Fruit fly (Drosophila melanogaster) ovary, adult (tissue): ENCODE data around the gene CG5139.

ENCODE experiments used
- CG17801 ChIP-seq: fragments of 200-800 bp; optimal IDR thresholded peaks from 2 replicates; lab custom pipeline; 2019; ENCODE audit warnings: missing biosample characterization, mild to moderate bottlenecking, missing genetic modification characterization, moderate library complexity; ENCODE audit not compliant: partially characterized antibody

The CG5139 gene

DNA sequence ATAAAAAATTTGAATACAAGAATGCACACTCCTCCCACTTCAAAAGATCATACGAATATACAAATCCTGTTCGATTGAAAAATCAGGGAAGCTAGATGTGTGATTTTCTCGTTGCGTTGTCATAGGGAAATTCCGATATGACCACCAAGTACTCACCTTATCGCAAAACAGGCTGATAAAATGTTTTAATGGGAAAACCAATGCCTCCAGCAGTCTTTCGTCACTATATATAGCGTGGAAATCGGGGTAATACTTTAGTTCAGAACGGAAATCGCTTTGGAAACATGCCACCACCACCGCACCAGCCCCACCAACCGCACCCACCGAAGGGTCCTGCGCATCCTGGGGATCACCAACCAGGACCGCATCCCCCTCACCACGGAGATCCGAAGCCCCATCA, at the start of gene CG5139, which contains the start of gene CG43348:
CG5139 (minus strand) TSS at position 101 of the 400 bp plus-strand sequence.
CG43348 (plus strand) TSS at position 247 of the 400 bp plus-strand sequence.
- TF ChIP-seq CG17801 (GFP tag; lab: Kevin White, UChicago): no peak

- TF ChIP-seq CG17801 (GFP tag; lab: Kevin White, UChicago): no peak
These were observed 40.7 kb upstream of the CG5139 start, which contains the start of gene CG5397 for dm6 chr2L:1239736-1240135. TSS of gene CG5397 (plus strand) at chr2L:1240036.

dm6 chr2L:1230691-1231090, 31.6 kb upstream of the CG5139 start:
- no peak for TF ChIP-seq CG17801 (GFP tag; lab: Kevin White, UChicago)

DNA sequence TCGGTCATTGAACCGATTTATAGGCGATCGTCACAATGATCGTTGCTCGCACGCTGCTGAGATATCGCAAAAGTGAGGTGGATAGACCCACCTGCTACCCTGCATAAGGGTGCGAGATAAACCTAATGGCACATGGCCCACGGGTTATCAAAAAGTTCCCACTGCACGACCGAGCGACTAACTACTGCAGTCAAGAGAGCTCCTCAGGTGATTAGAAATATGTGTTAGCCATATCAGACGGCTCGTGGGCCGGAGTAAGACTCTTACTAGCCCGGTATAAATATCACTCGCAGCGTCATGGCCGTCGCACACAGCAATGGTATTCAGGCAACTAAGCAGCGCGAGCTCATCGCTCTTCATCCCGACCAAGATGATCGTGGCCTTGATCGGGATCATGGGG, 19.9 kb upstream of the CG5139 start, which contains the start of gene CG42329:
CG42329 (plus strand) TSS at position 301 of the 400 bp plus-strand sequence.
- TF ChIP-seq CG17801 (GFP tag; lab: Kevin White, UChicago): no peak

DNA sequence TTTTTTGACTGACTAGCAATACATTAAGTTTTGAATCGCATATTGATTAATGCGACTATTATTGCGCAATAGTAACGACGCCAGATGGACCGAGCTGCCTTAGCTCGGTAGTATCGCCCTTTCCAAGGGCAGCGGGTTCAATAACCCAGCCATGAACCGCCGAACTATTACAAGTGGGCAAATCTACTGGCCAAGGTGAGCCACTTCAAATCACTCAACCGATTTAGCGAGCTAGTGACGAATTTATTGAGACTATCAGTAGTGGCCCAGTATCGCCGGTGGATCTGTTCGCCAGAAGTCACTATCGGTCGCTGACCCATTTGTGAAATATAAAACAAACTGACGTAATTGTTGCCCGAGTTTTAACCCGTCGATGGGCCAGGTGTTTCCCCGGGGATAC, 19.4 kb upstream of the CG5139 start:
- TF ChIP-seq CG17801 (GFP tag; lab: Kevin White, UChicago): no peak

- TF ChIP-seq CG17801 (GFP tag; lab: Kevin White, UChicago): no peak
These were observed 18.9 kb upstream of the CG5139 start for dm6 chr2L:1217892-1218473.

- no peak for TF ChIP-seq CG17801 (GFP tag; lab: Kevin White, UChicago)
These were observed 18.1 kb upstream of the CG5139 start for dm6 chr2L:1217033-1217612.

DNA sequence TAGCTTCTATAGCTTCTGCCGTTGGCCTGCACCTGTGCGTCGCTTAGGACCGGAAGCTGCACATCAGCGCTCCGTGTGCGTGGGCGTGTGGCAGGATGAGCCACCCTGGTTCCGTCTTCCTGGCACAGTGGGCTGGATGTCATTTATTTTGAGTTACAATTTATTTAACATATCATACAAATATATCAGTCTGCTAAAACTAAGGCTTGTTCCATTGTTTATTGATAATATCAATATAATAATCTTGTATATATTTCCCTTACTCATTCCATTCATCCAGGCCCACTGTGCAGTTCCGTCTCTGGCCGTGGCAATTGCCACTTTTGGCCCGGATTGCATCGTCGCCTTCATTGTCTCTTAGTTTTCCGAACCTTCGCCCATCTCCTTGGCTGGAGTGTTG, 15.4 kb upstream of the CG5139 start:
- TF ChIP-seq CG17801 (GFP tag; lab: Kevin White, UChicago): no peak

- no peak for TF ChIP-seq CG17801 (GFP tag; lab: Kevin White, UChicago)
These were observed 14.5 kb upstream of the CG5139 start for dm6 chr2L:1213587-1213986.

- TF ChIP-seq CG17801 (GFP tag; lab: Kevin White, UChicago): no peak
These were observed 12.5 kb upstream of the CG5139 start for dm6 chr2L:1211528-1211927.

DNA sequence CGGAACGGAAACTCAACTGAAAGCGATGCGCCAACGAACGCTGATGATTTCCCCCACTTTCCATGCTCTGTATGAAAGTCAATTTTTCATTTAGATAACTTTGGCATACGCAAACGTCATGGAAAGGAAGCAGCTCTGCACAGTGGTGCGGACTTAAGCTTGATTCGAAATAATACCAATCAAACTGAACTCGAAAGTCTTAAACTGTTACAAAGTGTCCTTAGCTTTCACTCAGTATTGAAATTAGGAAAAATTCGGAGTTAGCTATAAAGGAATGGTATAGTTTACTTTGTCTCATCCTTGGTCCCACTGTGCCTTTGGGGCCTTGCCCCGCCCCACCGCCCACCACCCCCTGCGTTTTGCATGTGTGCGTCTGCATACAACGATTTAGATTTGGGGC, 8.4 kb upstream of the CG5139 start:
- no peak for TF ChIP-seq CG17801 (GFP tag; lab: Kevin White, UChicago)

- no peak for TF ChIP-seq CG17801 (GFP tag; lab: Kevin White, UChicago)
These were observed 4.8 kb upstream of the CG5139 start, which contains the start of gene CG14342 for dm6 chr2L:1203915-1204314. TSS of gene CG14342 (plus strand) at chr2L:1204215.

DNA sequence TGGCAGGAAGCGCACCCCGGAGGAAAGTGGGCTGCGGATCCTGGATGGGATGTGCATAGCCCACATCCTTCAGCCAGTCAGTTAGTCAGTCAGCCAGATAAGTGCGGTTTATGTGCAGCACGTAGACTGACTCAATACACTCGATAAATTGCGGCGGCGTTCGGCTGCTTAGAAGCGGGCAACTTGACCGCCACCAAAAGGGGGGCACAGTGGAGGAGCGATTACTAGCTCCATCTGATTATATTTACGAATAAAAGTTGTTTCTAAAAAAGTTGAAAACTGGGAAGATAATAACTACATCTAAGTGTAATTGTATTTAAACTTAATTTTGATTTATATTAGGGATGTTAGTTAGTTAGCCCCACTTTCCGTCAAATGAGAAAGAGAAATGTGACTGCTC, 3.4 kb upstream of the CG5139 start:
- no peak for TF ChIP-seq CG17801 (GFP tag; lab: Kevin White, UChicago)

dm6 chr2L:1201396-1201837, 2.4 kb upstream of the CG5139 start:
- TF ChIP-seq CG17801 (GFP tag; lab: Kevin White, UChicago): no peak

DNA sequence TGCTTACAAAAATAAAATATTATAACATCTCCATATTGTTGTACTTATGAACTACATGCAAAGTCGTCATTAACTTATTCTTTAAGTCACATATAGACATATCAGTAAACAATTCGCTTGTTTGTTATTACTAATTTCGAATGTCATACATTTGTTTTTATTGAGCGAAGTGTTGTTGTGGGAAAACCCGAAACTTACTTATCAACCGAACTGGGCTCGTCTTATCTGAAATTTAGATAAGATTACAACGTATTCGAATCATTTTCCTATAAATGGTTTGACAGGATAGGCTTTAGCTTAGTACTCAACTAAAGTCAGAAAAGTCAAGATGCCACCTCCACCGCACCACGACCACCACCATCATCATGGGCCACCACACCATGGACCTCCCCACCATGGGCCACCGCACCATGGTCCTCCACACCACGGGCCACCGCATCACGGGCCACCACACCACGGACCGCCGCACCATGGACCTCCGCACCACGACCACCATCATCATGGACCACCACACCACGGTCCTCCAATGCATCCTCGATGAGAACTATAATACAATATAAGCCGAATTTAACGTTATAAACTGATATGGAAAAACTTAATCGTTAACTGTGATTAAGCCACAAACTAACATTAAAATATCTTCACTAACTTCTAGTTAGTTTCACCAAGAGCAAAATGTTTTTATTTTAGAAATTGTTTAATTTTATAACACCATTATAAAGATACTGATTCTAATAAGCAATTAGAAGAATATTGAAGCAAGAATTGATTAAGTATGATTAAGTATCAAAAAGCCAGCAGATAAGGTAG, 1.1 kb upstream of the CG5139 start, which contains the start of the genes CG43349 and CG5011:
CG43349 (plus strand) TSS at position 294 of the 810 bp plus-strand sequence.
CG5011 (plus strand) TSS at position 760 of the 810 bp plus-strand sequence.
- no peak for TF ChIP-seq CG17801 (GFP tag; lab: Kevin White, UChicago)
